Fruit fly (Drosophila melanogaster) whole organism, prepupa: ENCODE results near the gene wfs1.

Experiments used
- Blimp-1 ChIP-seq: fragments of 200-800 bp; sonication (Bioruptor generic); optimal IDR thresholded peaks from 3 replicates; lab custom pipeline; 2017; ENCODE audit warnings: missing biosample characterization, missing genetic modification characterization, mild to moderate bottlenecking, moderate library complexity, missing genetic modification reagents
- CG10631 ChIP-seq: fragments of 200-800 bp; sonication (Bioruptor generic); optimal IDR thresholded peaks from 2 replicates; lab custom pipeline; 2016; ENCODE audit warnings: missing biosample characterization, missing genetic modification characterization
- CG10669 ChIP-seq: fragments of 200-800 bp; sonication (Bioruptor generic); optimal IDR thresholded peaks from 3 replicates; lab custom pipeline; 2018; ENCODE audit warnings: missing biosample characterization, mild to moderate bottlenecking, missing genetic modification characterization, moderate library complexity
- CG11762 ChIP-seq: fragments of 200-800 bp; sonication (Bioruptor generic); optimal IDR thresholded peaks from 3 replicates; lab custom pipeline; 2016; ENCODE audit warnings: missing biosample characterization, missing genetic modification characterization; ENCODE audit not compliant: insufficient read depth
- CG11902 ChIP-seq: fragments of 200-800 bp; sonication (Bioruptor generic); optimal IDR thresholded peaks from 3 replicates; lab custom pipeline; 2016; ENCODE audit warnings: missing biosample characterization, missing genetic modification characterization
- CG15336 ChIP-seq: fragments of 200-800 bp; sonication (Bioruptor generic); IDR thresholded peaks from 2 replicates; pipeline ENCODE4 v1.3.6; 2022; ENCODE audit warnings: missing biosample characterization, missing genetic modification characterization
- CG1621 ChIP-seq: fragments of 200-800 bp; sonication (Bioruptor generic); optimal IDR thresholded peaks from 3 replicates; lab custom pipeline; 2018; ENCODE audit warnings: missing biosample characterization, mild to moderate bottlenecking, missing genetic modification characterization
- CG16779 ChIP-seq: fragments of 200-800 bp; sonication (Bioruptor generic); optimal IDR thresholded peaks from 3 replicates; lab custom pipeline; 2017; ENCODE audit warnings: missing biosample characterization, mild to moderate bottlenecking, missing genetic modification characterization
- CG3032 ChIP-seq: fragments of 200-800 bp; optimal IDR thresholded peaks from 2 replicates; lab custom pipeline; 2019; ENCODE audit warnings: missing biosample characterization, mild to moderate bottlenecking, missing genetic modification characterization, moderate library complexity
- CG31627 ChIP-seq: fragments of 200-800 bp; sonication (Bioruptor generic); optimal IDR thresholded peaks from 3 replicates; lab custom pipeline; 2016; ENCODE audit warnings: missing biosample characterization, missing genetic modification characterization
- CG32006 ChIP-seq: fragments of 200-800 bp; sonication (Bioruptor generic); optimal IDR thresholded peaks from 3 replicates; lab custom pipeline; 2017; ENCODE audit warnings: missing biosample characterization, mild to moderate bottlenecking, missing genetic modification characterization
- CG34406 ChIP-seq: fragments of 200-800 bp; sonication (Bioruptor generic); optimal IDR thresholded peaks from 3 replicates; lab custom pipeline; 2016; ENCODE audit warnings: missing biosample characterization, missing genetic modification characterization
- CG3919 ChIP-seq: fragments of 200-800 bp; sonication (Bioruptor generic); optimal IDR thresholded peaks from 3 replicates; lab custom pipeline; 2016; ENCODE audit warnings: missing biosample characterization, missing genetic modification characterization
- CG6163 ChIP-seq: fragments of 200-800 bp; sonication (Bioruptor generic); IDR thresholded peaks from 3 replicates; pipeline ENCODE4 v1.3.6; 2022; ENCODE audit warnings: missing biosample characterization, missing genetic modification characterization
- CG6276 ChIP-seq: fragments of 200-800 bp; sonication (Bioruptor generic); optimal IDR thresholded peaks from 2 replicates; lab custom pipeline; 2017; ENCODE audit warnings: missing biosample characterization, mild to moderate bottlenecking, missing genetic modification characterization
- CG6792 ChIP-seq: fragments of 200-800 bp; sonication (Bioruptor generic); optimal IDR thresholded peaks from 3 replicates; lab custom pipeline; 2016; ENCODE audit warnings: missing biosample characterization, missing genetic modification characterization
- CG6808 ChIP-seq: fragments of 200-800 bp; sonication (Bioruptor generic); optimal IDR thresholded peaks from 3 replicates; lab custom pipeline; 2017; ENCODE audit warnings: missing biosample characterization, missing genetic modification characterization, mild to moderate bottlenecking, moderate library complexity, missing genetic modification reagents
- CG6854 ChIP-seq: fragments of 200-800 bp; sonication (Bioruptor generic); optimal IDR thresholded peaks from 2 replicates; lab custom pipeline; 2017; ENCODE audit warnings: missing biosample characterization, mild to moderate bottlenecking, missing genetic modification characterization
- CG7368 ChIP-seq: fragments of 200-800 bp; sonication (Bioruptor generic); optimal IDR thresholded peaks from 3 replicates; lab custom pipeline; 2016; ENCODE audit warnings: missing biosample characterization, missing genetic modification characterization
- CG8119 ChIP-seq: fragments of 200-800 bp; sonication (Bioruptor generic); IDR thresholded peaks from 3 replicates; pipeline ENCODE4 v1.3.6; 2022; ENCODE audit warnings: missing biosample characterization, missing genetic modification characterization
- CG8319 ChIP-seq: fragments of 200-800 bp; sonication (Bioruptor generic); optimal IDR thresholded peaks from 3 replicates; lab custom pipeline; 2016; ENCODE audit warnings: missing biosample characterization, missing genetic modification characterization
- CG8632 ChIP-seq: fragments of 200-800 bp; sonication (Bioruptor generic); optimal IDR thresholded peaks from 3 replicates; lab custom pipeline; 2016; ENCODE audit warnings: missing biosample characterization, missing genetic modification characterization
- CG9139 ChIP-seq: fragments of 200-800 bp; sonication (Bioruptor generic); optimal IDR thresholded peaks from 3 replicates; lab custom pipeline; 2017; ENCODE audit warnings: missing biosample characterization, mild to moderate bottlenecking, missing genetic modification characterization
- Eip75B ChIP-seq: fragments of 200-800 bp; sonication (Bioruptor generic); optimal IDR thresholded peaks from 3 replicates; lab custom pipeline; 2016; ENCODE audit warnings: missing biosample characterization, missing genetic modification characterization
- Eip78C ChIP-seq: fragments of 200-800 bp; sonication (Bioruptor generic); peaks from one replicate; lab custom pipeline; 2016; ENCODE audit warnings: missing biosample characterization, missing genetic modification characterization
- Eip93F ChIP-seq: fragments of 200-800 bp; sonication (Bioruptor generic); optimal IDR thresholded peaks from 2 replicates; lab custom pipeline; 2016; ENCODE audit warnings: missing biosample characterization, mild to moderate bottlenecking, missing genetic modification characterization
- Ets21C ChIP-seq: fragments of 200-800 bp; sonication (Bioruptor generic); optimal IDR thresholded peaks from 3 replicates; lab custom pipeline; 2016; ENCODE audit warnings: missing biosample characterization, missing genetic modification characterization
- Gug ChIP-seq: fragments of 200-800 bp; sonication (Bioruptor generic); IDR thresholded peaks from 2 replicates; pipeline ENCODE4 v1.3.6; 2022; ENCODE audit warnings: missing biosample characterization, missing genetic modification characterization
- Hr38 ChIP-seq: sonication (Bioruptor generic); optimal IDR thresholded peaks from 2 replicates; lab custom pipeline; 2016; ENCODE audit warnings: missing biosample characterization, missing genetic modification characterization
- Hr39 ChIP-seq: fragments of 200-800 bp; sonication (Bioruptor generic); optimal IDR thresholded peaks from 2 replicates; lab custom pipeline; 2016; ENCODE audit warnings: missing biosample characterization, missing genetic modification characterization
- Hr4 ChIP-seq: fragments of 200-800 bp; sonication (Bioruptor generic); optimal IDR thresholded peaks from 3 replicates; lab custom pipeline; 2016; ENCODE audit warnings: missing biosample characterization, missing genetic modification characterization
- Met ChIP-seq: fragments of 200-800 bp; sonication (Bioruptor generic); optimal IDR thresholded peaks from 3 replicates; lab custom pipeline; 2016; ENCODE audit warnings: missing biosample characterization, missing genetic modification characterization
- OdsH ChIP-seq: fragments of 200-800 bp; sonication (Bioruptor generic); optimal IDR thresholded peaks from 3 replicates; lab custom pipeline; 2016; ENCODE audit warnings: missing biosample characterization, missing genetic modification characterization
- Sox102F ChIP-seq: fragments of 200-800 bp; sonication (Bioruptor generic); optimal IDR thresholded peaks from 2 replicates; lab custom pipeline; 2016; ENCODE audit warnings: missing biosample characterization, mild to moderate bottlenecking, missing genetic modification characterization
- Sox14 ChIP-seq: fragments of 200-800 bp; sonication (Bioruptor generic); optimal IDR thresholded peaks from 3 replicates; lab custom pipeline; 2016; ENCODE audit warnings: missing biosample characterization, missing genetic modification characterization
- Sox15 ChIP-seq: fragments of 200-800 bp; sonication (Bioruptor generic); optimal IDR thresholded peaks from 3 replicates; lab custom pipeline; 2016; ENCODE audit warnings: missing biosample characterization, missing genetic modification characterization
- achi ChIP-seq: fragments of 200-800 bp; sonication (Bioruptor generic); optimal IDR thresholded peaks from 3 replicates; lab custom pipeline; 2016; ENCODE audit warnings: missing biosample characterization, missing genetic modification characterization
- acj6 ChIP-seq: fragments of 200-800 bp; sonication (Bioruptor generic); optimal IDR thresholded peaks from 3 replicates; lab custom pipeline; 2016; ENCODE audit warnings: missing biosample characterization, missing genetic modification characterization
- dac ChIP-seq: fragments of 200-800 bp; sonication (Bioruptor generic); optimal IDR thresholded peaks from 2 replicates; lab custom pipeline; 2017; ENCODE audit warnings: missing biosample characterization, mild to moderate bottlenecking, missing genetic modification characterization
- eg ChIP-seq: fragments of 200-800 bp; sonication (Bioruptor generic); IDR thresholded peaks from 3 replicates; pipeline ENCODE4 v1.3.6; 2022; ENCODE audit warnings: missing biosample characterization, missing genetic modification characterization
- esn ChIP-seq: fragments of 200-800 bp; sonication (Bioruptor generic); optimal IDR thresholded peaks from 2 replicates; lab custom pipeline; 2016; ENCODE audit warnings: missing biosample characterization, mild to moderate bottlenecking, missing genetic modification characterization, moderate library complexity
- fd59A ChIP-seq: fragments of 200-800 bp; sonication (Bioruptor generic); optimal IDR thresholded peaks from 2 replicates; lab custom pipeline; 2017; ENCODE audit warnings: missing biosample characterization, mild to moderate bottlenecking, missing genetic modification characterization, missing genetic modification reagents
- fd85E ChIP-seq: fragments of 200-800 bp; sonication (Bioruptor generic); optimal IDR thresholded peaks from 3 replicates; lab custom pipeline; 2016; ENCODE audit warnings: missing biosample characterization, missing genetic modification characterization
- fkh ChIP-seq: fragments of 200-800 bp; sonication (Bioruptor generic); optimal IDR thresholded peaks from 3 replicates; lab custom pipeline; 2017; ENCODE audit warnings: missing biosample characterization, mild to moderate bottlenecking, missing genetic modification characterization, moderate library complexity
- lz ChIP-seq: fragments of 200-800 bp; sonication (Bioruptor generic); optimal IDR thresholded peaks from 3 replicates; lab custom pipeline; 2016; ENCODE audit warnings: missing biosample characterization, missing genetic modification characterization
- net ChIP-seq: fragments of 200-800 bp; sonication (Bioruptor generic); optimal IDR thresholded peaks from 3 replicates; lab custom pipeline; 2016; ENCODE audit warnings: missing biosample characterization, missing genetic modification characterization
- pdm3 ChIP-seq: fragments of 200-800 bp; sonication (Bioruptor generic); optimal IDR thresholded peaks from 3 replicates; lab custom pipeline; 2016; ENCODE audit warnings: missing biosample characterization, missing genetic modification characterization
- salr ChIP-seq, 2 experiments: fragments of 200-800 bp; sonication (Bioruptor generic); optimal IDR thresholded peaks; 3 replicates each; lab custom pipeline; 2016 to 2018; ENCODE audit warnings: missing biosample characterization in 2 of 2, missing genetic modification characterization in 2 of 2, mild to moderate bottlenecking in 1 of 2
- spab ChIP-seq: fragments of 200-800 bp; sonication (Bioruptor generic); optimal IDR thresholded peaks from 2 replicates; lab custom pipeline; 2017; ENCODE audit warnings: missing biosample characterization, mild to moderate bottlenecking, missing genetic modification characterization, missing genetic modification reagents
- svp ChIP-seq: fragments of 200-800 bp; sonication (Bioruptor generic); peaks from one replicate; lab custom pipeline; 2016; ENCODE audit warnings: missing biosample characterization, missing genetic modification characterization
- topi ChIP-seq: fragments of 200-800 bp; sonication (Bioruptor generic); optimal IDR thresholded peaks from 3 replicates; lab custom pipeline; 2016; ENCODE audit warnings: missing biosample characterization, missing genetic modification characterization
- vri ChIP-seq: fragments of 200-800 bp; sonication (Bioruptor generic); optimal IDR thresholded peaks from 3 replicates; lab custom pipeline; 2016; ENCODE audit warnings: missing biosample characterization, mild to moderate bottlenecking, missing genetic modification characterization

Gene wfs1

dm6 chr3R:22686336-22686874 is 3.8 kb downstream of the wfs1 start, which contains the start of the genes Gclm and CG17625:
Gclm (minus strand) TSS chr3R:22686510.
CG17625 (plus strand) TSS chr3R:22686849.
- TF ChIP-seq Sox14 (peak; percentile 38), CG11762 (GFP tag; lab: Kevin White, UChicago) (no peak), Hr38 (GFP tag; lab: Kevin White, UChicago) (no peak), CG6854 (GFP tag; lab: Kevin White, UChicago) (peak; percentile 73), CG31627 (peak; percentile 33), fkh (peak; percentile 4), CG8632 (GFP tag; lab: Kevin White, UChicago) (peak; percentile 1), OdsH (GFP tag; lab: Kevin White, UChicago) (no peak), Hr4 (GFP tag; lab: Kevin White, UChicago) (no peak), CG1621 (peak; percentile 11), CG6792 (GFP tag; lab: Kevin White, UChicago) (peak; percentile 37), fd85E (GFP tag; lab: Kevin White, UChicago) (no peak), Eip78C (GFP tag; lab: Kevin White, UChicago) (no peak), eg (GFP tag; lab: Robert Waterston, UW) (peak; percentile 56), lz (peak; percentile 48), salr (GFP tag; optimal IDR thresholded peaks at IDR 0.05; lab: Kevin White, UChicago) (no peak), Blimp-1 (GFP tag; lab: Kevin White, UChicago) (no peak), CG3919 (GFP tag; lab: Kevin White, UChicago) (peak; percentile 51), esn (GFP tag; lab: Kevin White, UChicago) (peak; percentile 67), pdm3 (GFP tag; lab: Kevin White, UChicago) (peak; percentile 56), vri (GFP tag; lab: Kevin White, UChicago) (no peak), CG15336 (GFP tag; lab: Robert Waterston, UW) (no peak; the same call in 1 of the 2 replicates), fd59A (no peak), topi (GFP tag; lab: Kevin White, UChicago) (peak; percentile 45), CG16779 (tag; lab: Kevin White, UChicago) (no peak), CG11902 (GFP tag; lab: Kevin White, UChicago) (no peak), Sox15 (GFP tag; lab: Kevin White, UChicago) (no peak), CG10631 (GFP tag; lab: Kevin White, UChicago) (peak; percentile 50), CG8319 (GFP tag; lab: Kevin White, UChicago) (no peak), net (peak; percentile 56), Sox102F (GFP tag; lab: Kevin White, UChicago) (peak; percentile 56), acj6 (peak; percentile 20), CG34406 (peak; percentile 36), Met (GFP tag; lab: Kevin White, UChicago) (no peak), CG6808 (GFP tag; lab: Kevin White, UChicago) (no peak), Hr39 (GFP tag; lab: Kevin White, UChicago) (no peak), svp (peak; percentile 81), CG9139 (GFP tag; lab: Kevin White, UChicago) (peak; percentile 35), CG3032 (tag; lab: Kevin White, UChicago) (peak; percentile 27), spab (GFP tag; lab: Kevin White, UChicago) (no peak), Gug (GFP tag; lab: Robert Waterston, UW) (no peak), CG8119 (GFP tag; lab: Robert Waterston, UW) (peak; percentile 13; the same call in 1 of the 3 replicates), CG7368 (GFP tag; lab: Kevin White, UChicago) (no peak), CG32006 (GFP tag; lab: Kevin White, UChicago) (no peak), Ets21C (GFP tag; lab: Kevin White, UChicago) (no peak), CG6163 (GFP tag; lab: Robert Waterston, UW) (peak; percentile 47; the same call in 2 of the 3 replicates), dac (GFP tag; lab: Kevin White, UChicago) (no peak), Eip75B (GFP tag; lab: Kevin White, UChicago) (peak; percentile 39), CG10669 (no peak), achi (peak; percentile 90), CG6276 (GFP tag; lab: Kevin White, UChicago) (no peak), Eip93F (peak; percentile 42)
